Worm (Caenorhabditis elegans): ENCODE data around the gene bcmo-2.

ce11 chrII:3911716-3912115, 1.1 kb upstream of the bcmo-2 start, which contains the start of gene F53C3.1:
- TF ChIP-seq him-1 (tag; optimal IDR thresholded peaks at IDR 0.05): no peak
- TF ChIP-seq dao-5 (tag; optimal IDR thresholded peaks at IDR 0.05): no peak

Measured in whole organism, L4/young adult.